Worm (Caenorhabditis elegans) whole organism, late embryonic: Measurements from ENCODE around the gene col-111.

Source experiments
- K02D7.2 ChIP-seq: sonication (generic microtip); optimal IDR thresholded peaks from 2 replicates; lab custom pipeline; 2017; ENCODE audit warnings: mild to moderate bottlenecking, missing genetic modification characterization, missing compliant biosample characterization
- K09A11.1 ChIP-seq: sonication (generic microtip); optimal IDR thresholded peaks from 2 replicates; lab custom pipeline; 2017; ENCODE audit warnings: antibody characterized with exemption, mild to moderate bottlenecking, missing genetic modification characterization, missing compliant biosample characterization; ENCODE audit not compliant: insufficient read depth
- Y22D7AL.16 ChIP-seq: sonication (generic microtip); optimal IDR thresholded peaks from 2 replicates; lab custom pipeline; 2016; ENCODE audit warnings: missing genetic modification characterization, missing compliant biosample characterization
- ahr-1 ChIP-seq: sonication (generic microtip); optimal IDR thresholded peaks from 2 replicates; lab custom pipeline; 2016; ENCODE audit warnings: missing genetic modification characterization, missing compliant biosample characterization
- ceh-14 ChIP-seq: sonication (generic microtip); optimal IDR thresholded peaks from 2 replicates; lab custom pipeline; 2016; ENCODE audit warnings: missing genotype, missing genetic modification characterization, missing compliant biosample characterization
- ceh-18 ChIP-seq: sonication (generic microtip); optimal IDR thresholded peaks from 2 replicates; lab custom pipeline; 2016; ENCODE audit warnings: missing genetic modification characterization, missing compliant biosample characterization
- ceh-19 ChIP-seq: fragments of 200-800 bp; sonication (Bioruptor generic); optimal IDR thresholded peaks from 2 replicates; lab custom pipeline; 2018; ENCODE audit warnings: mild to moderate bottlenecking, missing genetic modification characterization, missing compliant biosample characterization
- ceh-2 ChIP-seq: sonication (generic microtip); optimal IDR thresholded peaks from 2 replicates; lab custom pipeline; 2016; ENCODE audit warnings: missing genotype, missing genetic modification characterization, missing compliant biosample characterization
- ceh-22 ChIP-seq: sonication (generic microtip); optimal IDR thresholded peaks from 2 replicates; lab custom pipeline; 2017; ENCODE audit warnings: missing biosample characterization, missing genetic modification characterization
- ceh-24 ChIP-seq: sonication (generic microtip); optimal IDR thresholded peaks from 2 replicates; lab custom pipeline; 2016; ENCODE audit warnings: mild to moderate bottlenecking, missing genetic modification characterization, missing compliant biosample characterization
- ceh-31 ChIP-seq: sonication (generic microtip); optimal IDR thresholded peaks from 2 replicates; lab custom pipeline; 2016; ENCODE audit warnings: missing genetic modification characterization, missing compliant biosample characterization
- ceh-34 ChIP-seq: sonication (generic microtip); optimal IDR thresholded peaks from 2 replicates; lab custom pipeline; 2016; ENCODE audit warnings: mild to moderate bottlenecking, missing genetic modification characterization, missing compliant biosample characterization
- ceh-48 ChIP-seq: sonication (generic microtip); optimal IDR thresholded peaks from 2 replicates; lab custom pipeline; 2016; ENCODE audit warnings: missing genetic modification characterization, inconsistent platforms, missing compliant biosample characterization
- che-1 ChIP-seq: sonication (generic microtip); optimal IDR thresholded peaks from 2 replicates; lab custom pipeline; 2016; ENCODE audit warnings: mild to moderate bottlenecking, missing genetic modification characterization, missing compliant biosample characterization
- eyg-1 ChIP-seq: sonication (generic microtip); optimal IDR thresholded peaks from 2 replicates; lab custom pipeline; 2016; ENCODE audit warnings: missing genotype, missing genetic modification characterization, missing compliant biosample characterization
- fax-1 ChIP-seq: sonication (generic microtip); optimal IDR thresholded peaks from 2 replicates; lab custom pipeline; 2016; ENCODE audit warnings: missing genotype, missing genetic modification characterization, missing compliant biosample characterization
- fkh-10 ChIP-seq: fragments of 150-350 bp; optimal IDR thresholded peaks from 2 replicates; lab custom pipeline; 2014; ENCODE audit warnings: missing biosample characterization, missing genetic modification reagents, missing genetic modification characterization
- gmeb-2 ChIP-seq: sonication (generic microtip); optimal IDR thresholded peaks from 2 replicates; lab custom pipeline; 2016; ENCODE audit warnings: missing genetic modification characterization, inconsistent platforms, missing compliant biosample characterization
- hlh-15 ChIP-seq: sonication (generic microtip); optimal IDR thresholded peaks from 2 replicates; lab custom pipeline; 2016; ENCODE audit warnings: missing genetic modification characterization, missing compliant biosample characterization
- hlh-30 ChIP-seq: sonication (generic microtip); optimal IDR thresholded peaks from 2 replicates; lab custom pipeline; 2017; ENCODE audit warnings: antibody characterized with exemption, missing genetic modification characterization, missing compliant biosample characterization; ENCODE audit not compliant: insufficient read depth
- hlh-8 ChIP-seq: sonication (generic microtip); optimal IDR thresholded peaks from 2 replicates; lab custom pipeline; 2016; ENCODE audit warnings: missing genotype, missing genetic modification characterization, missing compliant biosample characterization
- nhr-232 ChIP-seq: sonication (generic microtip); optimal IDR thresholded peaks from 2 replicates; lab custom pipeline; 2016; ENCODE audit warnings: missing genetic modification characterization, missing compliant biosample characterization
- pat-9 ChIP-seq: fragments of 200-800 bp; sonication (Bioruptor generic); optimal IDR thresholded peaks from 2 replicates; lab custom pipeline; 2018; ENCODE audit warnings: mild to moderate bottlenecking, missing genetic modification characterization, moderate library complexity, missing compliant biosample characterization
- pax-1 ChIP-seq: fragments of 150-350 bp; optimal IDR thresholded peaks from 2 replicates; lab custom pipeline; 2014; ENCODE audit warnings: missing biosample characterization, missing genetic modification characterization
- pha-2 ChIP-seq: sonication (generic microtip); optimal IDR thresholded peaks from 2 replicates; lab custom pipeline; 2017; ENCODE audit warnings: mild to moderate bottlenecking, missing genetic modification characterization, missing compliant biosample characterization
- ref-2 ChIP-seq: sonication (generic microtip); optimal IDR thresholded peaks from 2 replicates; lab custom pipeline; 2016; ENCODE audit warnings: missing genetic modification characterization, missing compliant biosample characterization
- rnt-1 ChIP-seq: sonication (generic microtip); optimal IDR thresholded peaks from 2 replicates; lab custom pipeline; 2016; ENCODE audit warnings: missing genetic modification characterization, missing compliant biosample characterization
- sdc-2 ChIP-seq: sonication (generic microtip); optimal IDR thresholded peaks from 2 replicates; lab custom pipeline; 2016; ENCODE audit warnings: missing genotype, missing genetic modification characterization, missing compliant biosample characterization
- sox-2 ChIP-seq: fragments of 200-800 bp; sonication (Bioruptor generic); IDR thresholded peaks from 2 replicates; pipeline ENCODE4 v1.3.6; 2022; ENCODE audit warnings: missing genetic modification reagents, missing genetic modification characterization, missing compliant biosample characterization
- ttx-3 ChIP-seq: sonication (generic microtip); optimal IDR thresholded peaks from 2 replicates; lab custom pipeline; 2016; ENCODE audit warnings: missing genetic modification reagents, missing genetic modification characterization, missing compliant biosample characterization
- unc-55 ChIP-seq: sonication (generic microtip); optimal IDR thresholded peaks from 2 replicates; lab custom pipeline; 2017; ENCODE audit warnings: missing biosample characterization, missing genetic modification reagents, missing genetic modification characterization

col-111 gene

DNA sequence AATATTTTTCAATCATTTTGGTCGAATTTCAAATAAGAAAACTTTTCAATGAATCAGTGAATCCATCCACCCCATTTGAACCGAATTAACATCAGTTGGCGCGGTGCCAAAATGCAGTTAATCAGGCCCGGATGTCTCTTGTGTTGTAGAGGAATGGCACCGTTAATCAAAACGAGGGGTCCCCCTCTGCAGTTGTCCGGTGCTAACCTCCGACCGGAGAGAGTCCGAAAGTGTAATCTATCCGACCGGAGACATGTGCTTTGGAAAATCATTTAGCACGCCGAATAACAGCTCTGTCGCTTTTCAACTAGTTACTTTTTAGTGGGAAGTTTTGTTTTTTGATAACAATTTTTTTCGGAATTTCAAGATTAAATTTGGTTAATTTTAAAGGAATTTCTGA lies 12.5 kb downstream of the col-111 start:
- no peak for TF ChIP-seq ceh-14 (tag; lab: Kevin White, UChicago)
- TF ChIP-seq ceh-48 = no peak
- TF ChIP-seq, all 69 proteins: peak for 0

DNA sequence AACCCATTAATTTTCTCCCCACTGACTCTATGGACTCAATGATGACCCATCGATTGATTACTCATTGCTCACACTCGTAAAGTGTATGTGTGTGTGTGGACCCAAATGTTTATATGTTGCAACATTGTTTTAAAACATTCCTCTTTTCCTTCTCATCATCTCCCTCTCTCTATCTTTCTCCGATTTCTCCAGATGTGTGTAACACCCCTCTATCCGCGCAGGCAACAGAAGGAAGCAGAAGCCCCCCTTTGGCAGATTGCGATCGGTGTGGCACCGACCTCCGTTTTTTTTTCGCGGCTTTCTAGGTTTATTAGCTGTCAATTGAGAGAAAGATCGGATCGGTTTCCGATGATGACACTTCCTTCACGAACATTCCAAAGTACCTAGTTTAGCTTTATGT lies 14.2 kb downstream of the col-111 start:
- TF ChIP-seq nhr-232 (tag; lab: Kevin White, UChicago) (no peak), ttx-3 (tag; lab: Kevin White, UChicago) (no peak), hlh-30 (no peak), K09A11.1 (tag; lab: Kevin White, UChicago) (no peak), fkh-10 (GFP tag; lab: Kevin White, UChicago) (no peak), eyg-1 (no peak), ceh-2 (tag; lab: Kevin White, UChicago) (no peak), ceh-18 (tag; lab: Kevin White, UChicago) (no peak), rnt-1 (tag; lab: Kevin White, UChicago) (no peak), pat-9 (tag; lab: Kevin White, UChicago) (no peak), hlh-8 (no peak), K02D7.2 (tag; lab: Kevin White, UChicago) (no peak), ref-2 (tag; lab: Kevin White, UChicago) (no peak)
- TF ChIP-seq, all 69 proteins: peak for 0

- TF ChIP-seq ceh-22 = no peak
- no peak for TF ChIP-seq sdc-2 (tag; lab: Kevin White, UChicago)
- no peak for TF ChIP-seq sox-2 (GFP tag; lab: Robert Waterston, UW)
- TF ChIP-seq gmeb-2 = no peak
- TF ChIP-seq, all 69 proteins: peak for 0
Observed at ce11 chrIV:4640941-4641340, 16.8 kb downstream of the col-111 start.

ce11 chrIV:4639352-4639751 lies 18.4 kb downstream of the col-111 start:
- TF ChIP-seq che-1 (tag; lab: Kevin White, UChicago) (no peak), pha-2 (no peak), ceh-24 (tag; lab: Kevin White, UChicago) (no peak), ceh-48 (no peak), pax-1 (tag; lab: Kevin White, UChicago) (no peak)

ce11 chrIV:4637840-4638239 lies 19.9 kb downstream of the col-111 start, which contains the start of gene F19C7.8:
Gene F19C7.8, minus strand, starts transcription at chrIV:4638095.
- no peak for TF ChIP-seq ceh-19 (GFP tag; lab: Kevin White, UChicago)
- peak; percentile 44 for TF ChIP-seq unc-55 (GFP tag; lab: Kevin White, UChicago)

ce11 chrIV:4636001-4636400 lies 21.8 kb downstream of the col-111 start, which contains the start of gene R105.5:
Gene R105.5, plus strand, starts transcription at chrIV:4636301.
- TF ChIP-seq Y22D7AL.16 (tag; lab: Kevin White, UChicago) = no peak
- no peak for TF ChIP-seq ttx-3 (tag; lab: Kevin White, UChicago)

DNA sequence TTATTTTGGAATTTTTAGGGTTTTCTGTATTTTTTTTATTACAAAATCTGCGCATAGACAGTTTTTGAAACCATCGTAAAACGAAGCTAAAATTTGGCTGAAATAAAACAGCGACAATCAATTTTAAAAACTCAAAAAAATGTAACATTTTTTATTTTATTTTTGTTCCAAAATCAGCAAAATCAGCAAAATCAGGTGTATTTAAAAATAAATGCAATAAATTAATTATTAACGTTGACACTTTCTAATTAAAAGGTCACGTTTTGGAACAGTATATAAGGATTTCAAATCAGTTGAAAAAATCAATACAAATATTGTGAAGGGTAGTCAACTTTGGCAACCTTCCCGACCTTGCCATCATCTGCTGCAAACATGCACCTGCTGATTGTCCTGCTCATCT lies 24.4 kb downstream of the col-111 start, which contains the start of gene R105.1:
TSS of gene R105.1 (plus strand) at position 301 of the 400 bp plus-strand sequence.
- TF ChIP-seq che-1 (tag; lab: Kevin White, UChicago) (no peak), ceh-14 (tag; lab: Kevin White, UChicago) (no peak), ahr-1 (no peak), fkh-10 (GFP tag; lab: Kevin White, UChicago) (no peak), K09A11.1 (tag; lab: Kevin White, UChicago) (no peak)

DNA sequence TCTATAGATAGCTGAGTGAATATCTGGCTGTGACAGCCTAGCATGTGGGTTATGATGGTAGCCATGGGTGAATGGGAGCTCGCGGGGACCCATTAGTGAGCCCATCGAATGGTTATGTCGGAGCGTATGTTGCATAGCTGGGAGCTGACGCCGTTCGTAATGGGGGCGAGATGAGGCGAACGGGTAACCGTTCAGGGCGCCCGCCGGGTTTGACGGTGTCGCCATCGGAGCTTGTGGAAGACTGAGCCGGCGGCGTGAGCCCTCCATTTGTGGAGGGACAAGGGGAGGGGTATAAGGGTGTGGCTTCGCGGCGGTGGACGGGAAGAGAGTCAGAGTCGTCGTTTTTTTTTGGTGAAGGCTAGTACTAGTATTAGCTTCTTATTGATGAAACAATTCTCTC lies 33.9 kb downstream of the col-111 start:
- TF ChIP-seq ahr-1 = no peak
- TF ChIP-seq ceh-31 (tag; lab: Kevin White, UChicago) = peak; percentile 4
- no peak for TF ChIP-seq hlh-15 (tag; lab: Kevin White, UChicago)
- no peak for TF ChIP-seq ceh-34 (tag; lab: Kevin White, UChicago)
- TF ChIP-seq fax-1 (tag; lab: Kevin White, UChicago) = no peak
